Fruit fly (Drosophila melanogaster): ENCODE measurements around the gene Rb97D.

Gene Rb97D

dm6 chr3R:26892764-26893163 is 17.2 kb upstream of the Rb97D start (continued):
- TF ChIP-seq Chrac-16 (GFP tag; optimal IDR thresholded peaks at IDR 0.05) (peak; percentile 12), aop (GFP tag; IDR thresholded peaks at IDR 0.05) (no peak), shn (GFP tag; optimal IDR thresholded peaks at IDR 0.05) (peak; percentile 47), pum (GFP tag; optimal IDR thresholded peaks at IDR 0.05) (no peak), stc (GFP tag; IDR thresholded peaks at IDR 0.05) (peak; percentile 37; the same call in 1 of the 2 replicates), Xrp1 (GFP tag; IDR thresholded peaks at IDR 0.05) (peak; percentile 63), Hr78 (GFP tag; optimal IDR thresholded peaks at IDR 0.05) (peak in 1 of 2 experiments; percentile 40), CG10431 (GFP tag; optimal IDR thresholded peaks at IDR 0.05) (no peak), CG4328 (GFP tag; optimal IDR thresholded peaks at IDR 0.05) (no peak), CG5245 (GFP tag; optimal IDR thresholded peaks at IDR 0.05) (no peak), Poxn (GFP tag; IDR thresholded peaks at IDR 0.05) (no peak), Gug (GFP tag; IDR thresholded peaks at IDR 0.05) (0 out of 4 replicates have a peak, but pooled peaks have one; percentile 11), Sin3A (optimal IDR thresholded peaks at IDR 0.05) (no peak), MBD-R2 (GFP tag; IDR thresholded peaks at IDR 0.05) (no peak), CG1792 (GFP tag; optimal IDR thresholded peaks at IDR 0.05) (no peak), lmd (GFP tag; IDR thresholded peaks at IDR 0.05) (no peak), CG2678 (tag; optimal IDR thresholded peaks at IDR 0.05) (peak; percentile 55), CG17328 (GFP tag; IDR thresholded peaks at IDR 0.05) (0 out of 2 replicates have a peak, but pooled peaks have one; percentile 6), ind (GFP tag; optimal IDR thresholded peaks at IDR 0.05) (no peak), Ravus (GFP tag; IDR thresholded peaks at IDR 0.05) (no peak), CG7372 (GFP tag; IDR thresholded peaks at IDR 0.05) (no peak), CG6272 (GFP tag; IDR thresholded peaks at IDR 0.05) (no peak), CG7839 (tag; optimal IDR thresholded peaks at IDR 0.05) (peak; percentile 57), Dbx (GFP tag; IDR thresholded peaks at IDR 0.05) (no peak), CG11560 (tag; IDR thresholded peaks at IDR 0.05) (no peak), NfI (GFP tag; optimal IDR thresholded peaks at IDR 0.05) (peak; percentile 23), CG11093 (GFP tag; IDR thresholded peaks at IDR 0.05) (0 out of 3 replicates have a peak, but pooled peaks have one; percentile 21), CG2889 (GFP tag; IDR thresholded peaks at IDR 0.05) (no peak), HmgD (GFP tag; optimal IDR thresholded peaks at IDR 0.05) (no peak), Lhr (GFP tag; optimal IDR thresholded peaks at IDR 0.05) (no peak), CG17802 (tag; optimal IDR thresholded peaks at IDR 0.05) (no peak), CG15696 (tag; optimal IDR thresholded peaks at IDR 0.05) (no peak), CG12744 (GFP tag; optimal IDR thresholded peaks at IDR 0.05) (no peak), fd96Cb (tag; optimal IDR thresholded peaks at IDR 0.05) (peak; percentile 52), B-H1 (GFP tag; IDR thresholded peaks at IDR 0.05) (no peak), bab2 (GFP tag; optimal IDR thresholded peaks at IDR 0.05) (no peak), fd102C (GFP tag; optimal IDR thresholded peaks at IDR 0.05) (no peak), phol (tag; optimal IDR thresholded peaks at IDR 0.05) (peak; percentile 16), CG11696 (GFP tag; IDR thresholded peaks at IDR 0.05) (0 out of 2 replicates have a peak, but pooled peaks have one; percentile 22), Dad (GFP tag; optimal IDR thresholded peaks at IDR 0.05) (no peak), CG16863 (GFP tag; optimal IDR thresholded peaks at IDR 0.05) (no peak), CG10979 (tag; optimal IDR thresholded peaks at IDR 0.05) (peak; percentile 38), fd64A (GFP tag; optimal IDR thresholded peaks at IDR 0.05) (no peak), CG1602 (GFP tag; optimal IDR thresholded peaks at IDR 0.05) (peak; percentile 7), Hr51 (GFP tag; optimal IDR thresholded peaks at IDR 0.05) (peak in 1 of 2 experiments; percentile 65), CkIIα-i1 (GFP tag; IDR thresholded peaks at IDR 0.05) (no peak), gem (tag; optimal IDR thresholded peaks at IDR 0.05) (peak; percentile 64), pan (optimal IDR thresholded peaks at IDR 0.05) (no peak), pan (GFP tag; optimal IDR thresholded peaks at IDR 0.05 in 1 of 2, IDR thresholded peaks at IDR 0.05 in 1 of 2) (no peak), twi (tag; optimal IDR thresholded peaks at IDR 0.05) (peak; percentile 18), en (GFP tag; optimal IDR thresholded peaks at IDR 0.05) (peak; percentile 11), danr (GFP tag; IDR thresholded peaks at IDR 0.05) (no peak)
